Fruit fly (Drosophila melanogaster) whole organism, prepupa: Measurements from ENCODE around the gene CG2617.

ENCODE experiments used
- Blimp-1 ChIP-seq: fragments of 200-800 bp; sonication (Bioruptor generic); optimal IDR thresholded peaks from 3 replicates; lab custom pipeline; 2017; ENCODE audit warnings: missing biosample characterization, missing genetic modification characterization, mild to moderate bottlenecking, moderate library complexity, missing genetic modification reagents
- CG10669 ChIP-seq: fragments of 200-800 bp; sonication (Bioruptor generic); optimal IDR thresholded peaks from 3 replicates; lab custom pipeline; 2018; ENCODE audit warnings: missing biosample characterization, mild to moderate bottlenecking, missing genetic modification characterization, moderate library complexity
- CG11294 ChIP-seq: fragments of 200-800 bp; sonication (Bioruptor generic); IDR thresholded peaks from 2 replicates; pipeline ENCODE4 v1.3.6; 2022; ENCODE audit warnings: missing biosample characterization, missing genetic modification characterization
- CG11762 ChIP-seq: fragments of 200-800 bp; sonication (Bioruptor generic); optimal IDR thresholded peaks from 3 replicates; lab custom pipeline; 2016; ENCODE audit warnings: missing biosample characterization, missing genetic modification characterization; ENCODE audit not compliant: insufficient read depth
- CG11902 ChIP-seq: fragments of 200-800 bp; sonication (Bioruptor generic); optimal IDR thresholded peaks from 3 replicates; lab custom pipeline; 2016; ENCODE audit warnings: missing biosample characterization, missing genetic modification characterization
- CG15336 ChIP-seq: fragments of 200-800 bp; sonication (Bioruptor generic); IDR thresholded peaks from 2 replicates; pipeline ENCODE4 v1.3.6; 2022; ENCODE audit warnings: missing biosample characterization, missing genetic modification characterization
- CG3032 ChIP-seq: fragments of 200-800 bp; optimal IDR thresholded peaks from 2 replicates; lab custom pipeline; 2019; ENCODE audit warnings: missing biosample characterization, mild to moderate bottlenecking, missing genetic modification characterization, moderate library complexity
- CG31627 ChIP-seq: fragments of 200-800 bp; sonication (Bioruptor generic); optimal IDR thresholded peaks from 3 replicates; lab custom pipeline; 2016; ENCODE audit warnings: missing biosample characterization, missing genetic modification characterization
- CG34406 ChIP-seq: fragments of 200-800 bp; sonication (Bioruptor generic); optimal IDR thresholded peaks from 3 replicates; lab custom pipeline; 2016; ENCODE audit warnings: missing biosample characterization, missing genetic modification characterization
- CG3919 ChIP-seq: fragments of 200-800 bp; sonication (Bioruptor generic); optimal IDR thresholded peaks from 3 replicates; lab custom pipeline; 2016; ENCODE audit warnings: missing biosample characterization, missing genetic modification characterization
- CG4318 ChIP-seq: fragments of 200-800 bp; sonication (Bioruptor generic); optimal IDR thresholded peaks from 3 replicates; lab custom pipeline; 2017; ENCODE audit warnings: missing biosample characterization, mild to moderate bottlenecking, missing genetic modification characterization
- CG6163 ChIP-seq: fragments of 200-800 bp; sonication (Bioruptor generic); IDR thresholded peaks from 3 replicates; pipeline ENCODE4 v1.3.6; 2022; ENCODE audit warnings: missing biosample characterization, missing genetic modification characterization
- CG6276 ChIP-seq: fragments of 200-800 bp; sonication (Bioruptor generic); optimal IDR thresholded peaks from 2 replicates; lab custom pipeline; 2017; ENCODE audit warnings: missing biosample characterization, mild to moderate bottlenecking, missing genetic modification characterization
- CG6854 ChIP-seq: fragments of 200-800 bp; sonication (Bioruptor generic); optimal IDR thresholded peaks from 2 replicates; lab custom pipeline; 2017; ENCODE audit warnings: missing biosample characterization, mild to moderate bottlenecking, missing genetic modification characterization
- CG8632 ChIP-seq: fragments of 200-800 bp; sonication (Bioruptor generic); optimal IDR thresholded peaks from 3 replicates; lab custom pipeline; 2016; ENCODE audit warnings: missing biosample characterization, missing genetic modification characterization
- CG9139 ChIP-seq: fragments of 200-800 bp; sonication (Bioruptor generic); optimal IDR thresholded peaks from 3 replicates; lab custom pipeline; 2017; ENCODE audit warnings: missing biosample characterization, mild to moderate bottlenecking, missing genetic modification characterization
- Ets96B ChIP-seq: fragments of 200-800 bp; optimal IDR thresholded peaks from 2 replicates; lab custom pipeline; 2019; ENCODE audit warnings: missing biosample characterization, mild to moderate bottlenecking, missing genetic modification characterization, moderate library complexity
- Gug ChIP-seq: fragments of 200-800 bp; sonication (Bioruptor generic); IDR thresholded peaks from 2 replicates; pipeline ENCODE4 v1.3.6; 2022; ENCODE audit warnings: missing biosample characterization, missing genetic modification characterization
- Hr39 ChIP-seq: fragments of 200-800 bp; sonication (Bioruptor generic); optimal IDR thresholded peaks from 2 replicates; lab custom pipeline; 2016; ENCODE audit warnings: missing biosample characterization, missing genetic modification characterization
- Lpt ChIP-seq: fragments of 200-800 bp; sonication (Bioruptor generic); optimal IDR thresholded peaks from 3 replicates; lab custom pipeline; 2016; ENCODE audit warnings: missing biosample characterization, missing genetic modification characterization
- Sox14 ChIP-seq: fragments of 200-800 bp; sonication (Bioruptor generic); optimal IDR thresholded peaks from 3 replicates; lab custom pipeline; 2016; ENCODE audit warnings: missing biosample characterization, missing genetic modification characterization
- Sox15 ChIP-seq: fragments of 200-800 bp; sonication (Bioruptor generic); optimal IDR thresholded peaks from 3 replicates; lab custom pipeline; 2016; ENCODE audit warnings: missing biosample characterization, missing genetic modification characterization
- achi ChIP-seq: fragments of 200-800 bp; sonication (Bioruptor generic); optimal IDR thresholded peaks from 3 replicates; lab custom pipeline; 2016; ENCODE audit warnings: missing biosample characterization, missing genetic modification characterization
- acj6 ChIP-seq: fragments of 200-800 bp; sonication (Bioruptor generic); optimal IDR thresholded peaks from 3 replicates; lab custom pipeline; 2016; ENCODE audit warnings: missing biosample characterization, missing genetic modification characterization
- cyc ChIP-seq: fragments of 200-800 bp; sonication (Bioruptor generic); optimal IDR thresholded peaks from 3 replicates; lab custom pipeline; 2016; ENCODE audit warnings: missing biosample characterization, missing genetic modification characterization
- eg ChIP-seq: fragments of 200-800 bp; sonication (Bioruptor generic); IDR thresholded peaks from 3 replicates; pipeline ENCODE4 v1.3.6; 2022; ENCODE audit warnings: missing biosample characterization, missing genetic modification characterization
- esn ChIP-seq: fragments of 200-800 bp; sonication (Bioruptor generic); optimal IDR thresholded peaks from 2 replicates; lab custom pipeline; 2016; ENCODE audit warnings: missing biosample characterization, mild to moderate bottlenecking, missing genetic modification characterization, moderate library complexity
- fkh ChIP-seq: fragments of 200-800 bp; sonication (Bioruptor generic); optimal IDR thresholded peaks from 3 replicates; lab custom pipeline; 2017; ENCODE audit warnings: missing biosample characterization, mild to moderate bottlenecking, missing genetic modification characterization, moderate library complexity
- lz ChIP-seq: fragments of 200-800 bp; sonication (Bioruptor generic); optimal IDR thresholded peaks from 3 replicates; lab custom pipeline; 2016; ENCODE audit warnings: missing biosample characterization, missing genetic modification characterization
- net ChIP-seq: fragments of 200-800 bp; sonication (Bioruptor generic); optimal IDR thresholded peaks from 3 replicates; lab custom pipeline; 2016; ENCODE audit warnings: missing biosample characterization, missing genetic modification characterization
- pdm3 ChIP-seq: fragments of 200-800 bp; sonication (Bioruptor generic); optimal IDR thresholded peaks from 3 replicates; lab custom pipeline; 2016; ENCODE audit warnings: missing biosample characterization, missing genetic modification characterization
- salr ChIP-seq, 2 experiments: fragments of 200-800 bp; sonication (Bioruptor generic); optimal IDR thresholded peaks; 3 replicates each; lab custom pipeline; 2016 to 2018; ENCODE audit warnings: missing biosample characterization in 2 of 2, missing genetic modification characterization in 2 of 2, mild to moderate bottlenecking in 1 of 2
- ss ChIP-seq, 2 experiments: fragments of 200-800 bp; sonication (Bioruptor generic); optimal IDR thresholded peaks; 2 replicates in 1 of 2; 3 replicates in 1 of 2; lab custom pipeline; 2017 to 2018; ENCODE audit warnings: mild to moderate bottlenecking in 2 of 2, missing biosample characterization in 2 of 2, missing genetic modification characterization in 2 of 2, moderate library complexity in 1 of 2
- svp ChIP-seq: fragments of 200-800 bp; sonication (Bioruptor generic); peaks from one replicate; lab custom pipeline; 2016; ENCODE audit warnings: missing biosample characterization, missing genetic modification characterization
- topi ChIP-seq: fragments of 200-800 bp; sonication (Bioruptor generic); optimal IDR thresholded peaks from 3 replicates; lab custom pipeline; 2016; ENCODE audit warnings: missing biosample characterization, missing genetic modification characterization

Gene CG2617

dm6 chr2L:20649891-20650290, 32.3 kb upstream of the CG2617 start, which contains the start of gene CG2611:
CG2611 (plus strand) TSS chr2L:20650189.
- TF ChIP-seq CG11902 (GFP tag; lab: Kevin White, UChicago), result peak; percentile 2
- TF ChIP-seq ss (GFP tag; optimal IDR thresholded peaks at IDR 0.05; lab: Kevin White, UChicago), result no peak
- peak; percentile 66 for TF ChIP-seq esn (GFP tag; lab: Kevin White, UChicago)
- no peak for TF ChIP-seq Gug (GFP tag; lab: Robert Waterston, UW)
- peak; percentile 61 for TF ChIP-seq svp
- TF ChIP-seq achi (GFP tag; lab: Kevin White, UChicago), result peak; percentile 48
- no peak for TF ChIP-seq CG9139 (GFP tag; lab: Kevin White, UChicago)
- no peak for TF ChIP-seq Blimp-1 (GFP tag; lab: Kevin White, UChicago)
- peak; percentile 51 for TF ChIP-seq cyc (GFP tag; lab: Kevin White, UChicago)
- no peak for TF ChIP-seq Lpt
- TF ChIP-seq CG4318 (GFP tag; lab: Kevin White, UChicago), result no peak
- TF ChIP-seq CG6163, result peak; percentile 59; the same call in 2 of the 3 replicates
- peak; percentile 41 for TF ChIP-seq CG3032 (tag; lab: Kevin White, UChicago)
- peak; percentile 35; the same call in 1 of the 2 replicates for TF ChIP-seq CG15336 (GFP tag; lab: Robert Waterston, UW)
- TF ChIP-seq acj6 (GFP tag; lab: Kevin White, UChicago), result peak; percentile 53
- TF ChIP-seq salr (GFP tag; optimal IDR thresholded peaks at IDR 0.05; lab: Kevin White, UChicago), result no peak
- TF ChIP-seq fkh (GFP tag; lab: Kevin White, UChicago), result peak; percentile 96
- TF ChIP-seq net (GFP tag; lab: Kevin White, UChicago), result no peak
- TF ChIP-seq pdm3 (GFP tag; lab: Kevin White, UChicago), result no peak
- peak; percentile 78 for TF ChIP-seq Sox14 (GFP tag; lab: Kevin White, UChicago)
- TF ChIP-seq lz (GFP tag; lab: Kevin White, UChicago), result peak; percentile 60
- TF ChIP-seq Hr39 (GFP tag; lab: Kevin White, UChicago), result peak; percentile 62
- peak; percentile 48 for TF ChIP-seq topi (GFP tag; lab: Kevin White, UChicago)
- no peak for TF ChIP-seq CG10669 (GFP tag; lab: Kevin White, UChicago)
- peak; percentile 65 for TF ChIP-seq CG31627 (GFP tag; lab: Kevin White, UChicago)
- TF ChIP-seq CG8632 (GFP tag; lab: Kevin White, UChicago), result no peak
- no peak for TF ChIP-seq CG3919
- TF ChIP-seq CG6854, result no peak
- TF ChIP-seq eg, result 0 out of 3 replicates have a peak, but pooled peaks have one; percentile 30
- TF ChIP-seq CG6276 (GFP tag; lab: Kevin White, UChicago), result no peak
- peak; percentile 35 for TF ChIP-seq Ets96B (tag; lab: Kevin White, UChicago)
- TF ChIP-seq, all 60 proteins: peak for 17

dm6 chr2L:20656110-20656509, 26.1 kb upstream of the CG2617 start, which contains the start of the genes brun and CG2614:
brun (minus strand) TSS chr2L:20656178.
CG2614 (plus strand) TSS chr2L:20656426.
- TF ChIP-seq CG4318 (GFP tag; lab: Kevin White, UChicago), result no peak
- TF ChIP-seq salr (GFP tag; optimal IDR thresholded peaks at IDR 0.05; lab: Kevin White, UChicago), result no peak
- no peak for TF ChIP-seq CG34406 (GFP tag; lab: Kevin White, UChicago)
- peak; percentile 52 for TF ChIP-seq CG3032 (tag; lab: Kevin White, UChicago)
- TF ChIP-seq eg, result 0 out of 3 replicates have a peak, but pooled peaks have one; percentile 36
- TF ChIP-seq CG6854, result no peak
- peak; percentile 44; the same call in 1 of the 3 replicates for TF ChIP-seq CG6163
- TF ChIP-seq Sox15 (GFP tag; lab: Kevin White, UChicago), result peak; percentile 49
- peak; percentile 32; the same call in 1 of the 2 replicates for TF ChIP-seq Gug (GFP tag; lab: Robert Waterston, UW)
- TF ChIP-seq CG10669 (GFP tag; lab: Kevin White, UChicago), result no peak
- TF ChIP-seq esn (GFP tag; lab: Kevin White, UChicago), result peak; percentile 67
- TF ChIP-seq CG11294 (GFP tag; lab: Robert Waterston, UW), result peak; percentile 31; the same call in 1 of the 2 replicates
- peak; percentile 76 for TF ChIP-seq lz (GFP tag; lab: Kevin White, UChicago)
- peak; percentile 26 for TF ChIP-seq CG11762 (GFP tag; lab: Kevin White, UChicago)
- TF ChIP-seq Lpt, result peak; percentile 19
- TF ChIP-seq CG15336 (GFP tag; lab: Robert Waterston, UW), result peak; percentile 43; the same call in 1 of the 2 replicates
- TF ChIP-seq cyc (GFP tag; lab: Kevin White, UChicago), result peak; percentile 65
- TF ChIP-seq Hr39 (GFP tag; lab: Kevin White, UChicago), result peak; percentile 79
- TF ChIP-seq CG6276 (GFP tag; lab: Kevin White, UChicago), result no peak
- peak; percentile 35 for TF ChIP-seq CG11902 (GFP tag; lab: Kevin White, UChicago)
- peak; percentile 77 for TF ChIP-seq CG31627 (GFP tag; lab: Kevin White, UChicago)
